Worm (Caenorhabditis elegans) whole organism, L4 larva: ENCODE measurements around the gene ZC449.2.

ENCODE experiments used
- aly-2 ChIP-seq: sonication (generic microtip); optimal IDR thresholded peaks from 2 replicates; lab custom pipeline; 2018; ENCODE audit warnings: missing biosample characterization, missing genetic modification characterization
- attf-4 ChIP-seq: sonication (generic microtip); optimal IDR thresholded peaks from 3 replicates; lab custom pipeline; 2017; ENCODE audit warnings: missing biosample characterization, missing genetic modification characterization
- cey-2 ChIP-seq: sonication (generic microtip); optimal IDR thresholded peaks from 3 replicates; lab custom pipeline; 2017; ENCODE audit warnings: missing genetic modification characterization, mild to moderate bottlenecking, missing compliant biosample characterization, antibody characterized with exemption, borderline replicate concordance; ENCODE audit not compliant: insufficient read depth
- dmd-6 ChIP-seq: fragments of 200-800 bp; sonication (Bioruptor generic); IDR thresholded peaks from 2 replicates; pipeline ENCODE4 v1.3.6; 2022; ENCODE audit warnings: missing genetic modification reagents, missing genetic modification characterization, missing compliant biosample characterization
- dmd-9 ChIP-seq: fragments of 200-800 bp; sonication (Bioruptor generic); IDR thresholded peaks from 2 replicates; pipeline ENCODE4 v1.3.6; 2022; ENCODE audit warnings: missing genetic modification reagents, missing genetic modification characterization, missing compliant biosample characterization
- dpl-1 ChIP-seq: fragments of 150-350 bp; optimal IDR thresholded peaks from 2 replicates; lab custom pipeline; 2014; ENCODE audit warnings: missing biosample characterization, missing genetic modification reagents, missing genetic modification characterization
- lin-29 ChIP-seq: fragments of 200-800 bp; sonication (Bioruptor generic); IDR thresholded peaks from 2 replicates; pipeline ENCODE4 v1.3.6; 2022; ENCODE audit warnings: missing genetic modification reagents, missing genetic modification characterization, missing compliant biosample characterization
- lin-39 ChIP-seq: fragments of 150-350 bp; optimal IDR thresholded peaks from 2 replicates; lab custom pipeline; 2014; ENCODE audit warnings: missing biosample characterization, missing genetic modification reagents, missing genetic modification characterization
- nhr-76 ChIP-seq: fragments of 150-350 bp; optimal IDR thresholded peaks from 2 replicates; lab custom pipeline; 2014; ENCODE audit warnings: missing biosample characterization, missing genetic modification characterization
- pha-4 ChIP-seq, 2 experiments: fragments of 150-350 bp in 1 of 2; fragments of 200-800 bp in 1 of 2; sonication (Bioruptor generic) in 1 of 2; IDR thresholded peaks in 1 of 2; optimal IDR thresholded peaks in 1 of 2; 2 replicates each; pipeline versions ENCODE4 v1.3.6 to Lab custom; 2014 to 2022; ENCODE audit warnings: missing genetic modification characterization in 2 of 2, missing genetic modification reagents in 2 of 2, missing biosample characterization in 1 of 2, missing compliant biosample characterization in 1 of 2
- tag-97 ChIP-seq: fragments of 200-800 bp; sonication (Bioruptor generic); IDR thresholded peaks from 2 replicates; pipeline ENCODE4 v1.3.6; 2022; ENCODE audit warnings: missing genetic modification characterization, missing compliant biosample characterization
- unc-62 ChIP-seq, 3 experiments: fragments of 150-350 bp in 1 of 3; sonication (generic microtip); optimal IDR thresholded peaks in 2 of 3; peaks in 1 of 3; 1 replicate in 1 of 3; 2 replicates in 2 of 3; lab custom pipeline; 2014 to 2017; ENCODE audit warnings: missing biosample characterization in 3 of 3, missing genetic modification characterization in 3 of 3, missing genetic modification reagents in 3 of 3, missing genotype in 1 of 3
- zfp-2 ChIP-seq: sonication (generic microtip); optimal IDR thresholded peaks from 2 replicates; lab custom pipeline; 2016; ENCODE audit warnings: mild to moderate bottlenecking, missing genetic modification characterization, missing compliant biosample characterization

DNA sequence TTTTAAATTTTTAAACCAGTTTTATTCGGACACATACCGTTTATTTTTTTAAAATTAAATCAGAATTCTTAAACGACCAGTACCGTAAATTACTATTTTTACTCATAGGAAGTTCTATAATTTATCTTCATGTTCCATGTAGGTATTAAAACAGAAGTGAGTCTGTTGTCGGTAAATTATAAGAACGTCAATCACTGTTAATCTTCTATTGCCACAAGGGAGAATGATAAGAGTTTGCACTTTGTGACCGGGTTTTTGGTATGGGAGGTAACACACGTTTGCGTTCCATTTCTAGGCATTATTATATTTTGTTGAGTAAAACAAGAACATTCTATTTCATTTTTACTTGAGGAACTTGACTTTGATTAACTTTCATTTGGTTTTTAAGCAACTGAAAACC, 12.1 kb upstream of the ZC449.2 start, which contains the start of gene hsd-3:
- TF ChIP-seq dmd-6 (GFP tag; lab: Robert Waterston, UW): peak; percentile 17; the same call in 1 of the 2 replicates
- TF ChIP-seq cey-2 (tag; lab: Kevin White, UChicago): no peak
- no peak for TF ChIP-seq aly-2 (tag; lab: Kevin White, UChicago)
- no peak for TF ChIP-seq dpl-1 (GFP tag; lab: Kevin White, UChicago)
- TF ChIP-seq pha-4 (GFP tag; IDR thresholded peaks at IDR 0.05; lab: Robert Waterston, UW): no peak
- no peak for TF ChIP-seq pha-4 (tag; optimal IDR thresholded peaks at IDR 0.05; lab: Kevin White, UChicago)
- TF ChIP-seq lin-39 (tag; lab: Kevin White, UChicago): no peak
- no peak for TF ChIP-seq dmd-9
- no peak for TF ChIP-seq nhr-76 (tag; lab: Kevin White, UChicago)
- TF ChIP-seq unc-62 (GFP tag; optimal IDR thresholded peaks at IDR 0.05 in 1 of 2; lab: Kevin White, UChicago): no peak
- no peak for TF ChIP-seq unc-62 (tag; optimal IDR thresholded peaks at IDR 0.05; lab: Kevin White, UChicago)
- no peak for TF ChIP-seq attf-4 (tag; lab: Kevin White, UChicago)
- TF ChIP-seq zfp-2 (tag; lab: Kevin White, UChicago): no peak
- TF ChIP-seq lin-29: no peak
- no peak for TF ChIP-seq tag-97 (GFP tag; lab: Robert Waterston, UW)
